Fruit fly (Drosophila melanogaster): ENCODE results near the gene C1GalTA.
A peak's percentile ranks its signal among the peaks of the same experiment; 100 is the strongest.

C1GalTA gene

dm6 chr2L:8952194-8953037, 1.4 kb upstream of the C1GalTA start (continued):
- no peak for TF ChIP-seq CG6654 (GFP tag; optimal IDR thresholded peaks at IDR 0.05)
- peak; percentile 30 for TF ChIP-seq kay (GFP tag; optimal IDR thresholded peaks at IDR 0.05)
- TF ChIP-seq MTF-1 (GFP tag; optimal IDR thresholded peaks at IDR 0.05; ENCODE audit: borderline replicate concordance), result no peak
- TF ChIP-seq h (optimal IDR thresholded peaks at IDR 0.05), result no peak
- peak; percentile 88 for TF ChIP-seq lab (GFP tag; optimal IDR thresholded peaks at IDR 0.05)
- TF ChIP-seq kni (GFP tag; optimal IDR thresholded peaks at IDR 0.05), result no peak
- no peak for TF ChIP-seq oc (tag; optimal IDR thresholded peaks at IDR 0.05)
- TF ChIP-seq Mrtf (GFP tag; IDR thresholded peaks at IDR 0.05), result peak; percentile 49; the same call in 1 of the 3 replicates
- TF ChIP-seq crc (GFP tag; optimal IDR thresholded peaks at IDR 0.05), result no peak
- no peak for TF ChIP-seq CG7556 (GFP tag; optimal IDR thresholded peaks at IDR 0.05)
- TF ChIP-seq ATbp (GFP tag; optimal IDR thresholded peaks at IDR 0.05), result peak; percentile 14
- TF ChIP-seq CG8944 (GFP tag; optimal IDR thresholded peaks at IDR 0.05), result peak; percentile 33
- no peak for TF ChIP-seq Taf1 (GFP tag; IDR thresholded peaks at IDR 0.05)
- peak; percentile 25 to 69 for TF ChIP-seq dpn (GFP tag; optimal IDR thresholded peaks at IDR 0.05)
- TF ChIP-seq dan (GFP tag; IDR thresholded peaks at IDR 0.05), result no peak
- TF ChIP-seq Scr (GFP tag; IDR thresholded peaks at IDR 0.05; ENCODE audit: partially characterized antibody), result peak; percentile 51; the same call in 1 of the 2 replicates
- TF ChIP-seq run (tag; optimal IDR thresholded peaks at IDR 0.05), result peak; percentile 9
- TF ChIP-seq CG7839 (tag; optimal IDR thresholded peaks at IDR 0.05), result peak; percentile 51
- TF ChIP-seq Lhr (GFP tag; optimal IDR thresholded peaks at IDR 0.05), result peak; percentile 44
- TF ChIP-seq fru (optimal IDR thresholded peaks at IDR 0.05), result no peak
- TF ChIP-seq CG6689 (GFP tag; IDR thresholded peaks at IDR 0.05), result no peak
- TF ChIP-seq slp2 (GFP tag; optimal IDR thresholded peaks at IDR 0.05), result no peak
- peak; percentile 47 for TF ChIP-seq grau (tag; optimal IDR thresholded peaks at IDR 0.05)
- no peak for TF ChIP-seq CG1233 (GFP tag; optimal IDR thresholded peaks at IDR 0.05)
- no peak for TF ChIP-seq Max (GFP tag; optimal IDR thresholded peaks at IDR 0.05)
- TF ChIP-seq Hmx (GFP tag; optimal IDR thresholded peaks at IDR 0.05), result no peak
- no peak for TF ChIP-seq CG33557 (GFP tag; optimal IDR thresholded peaks at IDR 0.05)
- no peak for TF ChIP-seq Bdp1 (GFP tag; optimal IDR thresholded peaks at IDR 0.05)
- no peak for TF ChIP-seq CG43689 (GFP tag; IDR thresholded peaks at IDR 0.05)
- no peak for TF ChIP-seq sc (optimal IDR thresholded peaks at IDR 0.05)
- no peak for TF ChIP-seq sc (GFP tag; optimal IDR thresholded peaks at IDR 0.05)
- TF ChIP-seq CG10543 (GFP tag; optimal IDR thresholded peaks at IDR 0.05), result no peak
- TF ChIP-seq CG17568 (GFP tag; optimal IDR thresholded peaks at IDR 0.05), result no peak
- peak; percentile 97 for TF ChIP-seq exex (tag; optimal IDR thresholded peaks at IDR 0.05)
- TF ChIP-seq CG7987 (GFP tag; optimal IDR thresholded peaks at IDR 0.05), result no peak
- TF ChIP-seq CG13624 (GFP tag; optimal IDR thresholded peaks at IDR 0.05), result peak; percentile 37
- TF ChIP-seq Dip3 (GFP tag; optimal IDR thresholded peaks at IDR 0.05), result peak; percentile 31
- peak; percentile 59; the same call in 1 of the 3 replicates for TF ChIP-seq vnd (GFP tag; IDR thresholded peaks at IDR 0.05; ENCODE audit: partially characterized antibody)
- TF ChIP-seq Optix (GFP tag; IDR thresholded peaks at IDR 0.05), result 0 out of 3 replicates have a peak, but pooled peaks have one; percentile 26
- peak; percentile 37; the same call in 1 of the 2 replicates for TF ChIP-seq CG3847 (GFP tag; IDR thresholded peaks at IDR 0.05)
- TF ChIP-seq grn (GFP tag; optimal IDR thresholded peaks at IDR 0.05), result peak; percentile 51
- no peak for TF ChIP-seq CG12942 (GFP tag; optimal IDR thresholded peaks at IDR 0.05)
- peak; percentile 37 for TF ChIP-seq CG18262 (tag; optimal IDR thresholded peaks at IDR 0.05)
- TF ChIP-seq ro (GFP tag; IDR thresholded peaks at IDR 0.05), result no peak
- no peak; the same call in 1 of the 3 replicates for TF ChIP-seq CG6791 (GFP tag; IDR thresholded peaks at IDR 0.05; ENCODE audit: partially characterized antibody)
- TF ChIP-seq CG7786 (GFP tag; optimal IDR thresholded peaks at IDR 0.05), result peak; percentile 68
- peak; percentile 15 for TF ChIP-seq NfI (GFP tag; optimal IDR thresholded peaks at IDR 0.05)
- peak; percentile 76; the same call in 2 of the 3 replicates for TF ChIP-seq Opbp (GFP tag; IDR thresholded peaks at IDR 0.05; ENCODE audit: partially characterized antibody)
- 0 out of 2 replicates have a peak, but pooled peaks have one; percentile 37 for TF ChIP-seq CG31441 (GFP tag; IDR thresholded peaks at IDR 0.05)

Data from whole organism, embryonic.